Worm (Caenorhabditis elegans): ENCODE data around the gene T16G12.8.
"Not testable (repeated sequence)": the region's sequence is repeated elsewhere in the genome, so short reads cannot be mapped to it uniquely, and the experiment has no call there.

DNA sequence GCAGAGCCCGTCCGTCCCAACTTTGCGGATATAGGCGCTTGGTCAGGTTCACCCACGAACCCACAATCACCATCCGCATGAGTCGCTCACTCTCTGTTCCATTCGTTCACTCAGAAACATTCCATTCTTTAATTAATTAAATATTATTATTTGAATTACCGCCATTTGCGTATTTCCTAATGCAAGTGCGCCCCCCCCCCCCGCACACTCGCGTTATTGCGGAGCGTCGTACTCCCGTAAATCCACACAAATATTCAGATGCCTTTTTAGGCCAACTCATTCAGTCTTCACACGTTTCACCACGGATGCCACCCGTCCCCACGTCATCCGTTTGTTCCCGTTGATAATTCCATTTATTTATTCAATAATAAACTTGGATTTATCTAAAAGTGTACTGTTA is 8.8 kb upstream of the T16G12.8 start, which contains the start of gene T16G12.3:
- not testable (repeated sequence) for TF ChIP-seq ztf-11 (tag; optimal IDR thresholded peaks at IDR 0.05); elt-3 (tag; optimal IDR thresholded peaks at IDR 0.05); lin-39 (tag; optimal IDR thresholded peaks at IDR 0.05); efl-3 (GFP tag; optimal IDR thresholded peaks at IDR 0.05); fos-1 (tag; optimal IDR thresholded peaks at IDR 0.05); sptf-1 (tag; optimal IDR thresholded peaks at IDR 0.05); pqm-1 (tag; optimal IDR thresholded peaks at IDR 0.05)
